Fruit fly (Drosophila melanogaster) whole organism: Measurements from ENCODE around the gene Cubn2.

Source experiments
- CG8478 ChIP-seq: fragments of >200 bp; optimal IDR thresholded peaks from 2 replicates; lab custom pipeline; 2018; ENCODE audit warnings: inconsistent platforms
- Dll ChIP-seq: fragments of >200 bp; optimal IDR thresholded peaks from 2 replicates; lab custom pipeline; 2017
- EcR ChIP-seq, 2 experiments: fragments of >200 bp; optimal IDR thresholded peaks; 2 replicates each; lab custom pipeline; 2017; ENCODE audit warnings: missing biosample characterization in 2 of 2, missing genetic modification characterization in 2 of 2, missing genetic modification reagents in 2 of 2
- pan ChIP-seq: fragments of >200 bp; optimal IDR thresholded peaks from 2 replicates; lab custom pipeline; 2017
- psq ChIP-seq: fragments of >200 bp; optimal IDR thresholded peaks from 2 replicates; lab custom pipeline; 2017
- usp ChIP-seq: fragments of >200 bp; optimal IDR thresholded peaks from 2 replicates; lab custom pipeline; 2017; ENCODE audit warnings: missing biosample characterization, missing genetic modification characterization, mixed read lengths

The Cubn2 gene

DNA sequence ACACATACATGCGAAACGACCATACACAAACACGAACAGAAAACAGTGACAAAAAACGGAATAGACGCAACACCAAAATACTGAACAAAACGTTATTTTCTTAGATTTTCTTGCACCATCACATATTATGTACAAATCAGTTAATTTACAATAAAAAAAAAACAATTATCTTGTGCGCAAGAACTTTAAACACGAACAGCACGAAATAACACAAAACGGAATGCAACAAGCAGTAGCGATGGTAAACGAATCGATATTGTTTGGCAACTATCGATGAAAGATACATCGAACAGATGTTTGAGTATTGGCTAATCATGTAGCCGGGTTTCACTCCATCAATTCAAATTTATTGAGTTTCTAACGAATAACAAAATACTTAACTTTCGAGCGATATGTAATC is 24.8 kb downstream of the Cubn2 start, which contains the start of gene Pi3K68D:
Pi3K68D (minus strand) TSS at position 241 of the 400 bp plus-strand sequence.
- TF ChIP-seq EcR (GFP tag; optimal IDR thresholded peaks at IDR 0.05; lab: Kevin White, UChicago) (no peak), psq (peak; percentile 8)

DNA sequence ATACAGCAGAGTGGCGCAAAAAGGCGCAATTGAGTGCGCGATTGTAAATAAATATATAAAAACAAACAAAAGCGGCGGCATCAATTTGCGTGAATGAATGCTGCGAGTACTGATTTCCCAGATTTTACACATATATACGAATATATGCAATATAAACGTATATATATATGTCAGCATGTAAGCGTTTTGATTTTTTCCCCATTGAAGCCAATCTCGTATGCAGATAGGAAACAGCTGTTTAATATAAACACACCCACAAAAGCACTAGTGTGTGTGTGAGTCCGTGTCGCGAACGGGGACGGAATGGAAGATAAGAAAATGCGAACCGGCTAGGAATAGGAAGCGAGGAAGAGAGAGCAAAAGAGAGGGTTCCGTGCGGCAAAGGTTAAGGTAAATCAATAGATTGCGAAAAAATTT is 25.6 kb downstream of the Cubn2 start:
- peak; percentile 16 for TF ChIP-seq psq
- no peak for TF ChIP-seq EcR (GFP tag; optimal IDR thresholded peaks at IDR 0.05; lab: Kevin White, UChicago)

DNA sequence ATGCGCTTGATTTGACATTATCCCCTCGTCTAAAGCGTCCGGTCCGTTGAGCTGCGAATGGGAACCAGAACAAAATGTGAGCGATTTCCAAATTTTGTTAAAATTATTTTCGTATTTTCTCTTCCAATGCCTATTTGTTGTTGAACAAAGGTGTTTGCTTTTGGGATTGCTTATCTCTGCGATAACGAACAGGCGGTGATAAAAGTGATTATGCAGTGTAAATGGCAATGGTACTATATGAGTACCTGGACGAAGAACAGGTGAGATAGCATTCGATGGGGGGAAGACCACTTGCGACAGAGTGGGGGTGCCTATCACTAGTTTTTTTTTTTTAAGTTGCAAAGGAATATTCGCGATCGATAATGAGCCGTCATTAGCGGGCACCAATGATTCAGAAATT is 26.4 kb downstream of the Cubn2 start:
- TF ChIP-seq CG8478 (no peak), pan (lab: Kevin White, UChicago) (no peak), usp (GFP tag; lab: Kevin White, UChicago) (no peak), EcR (GFP tag; optimal IDR thresholded peaks at IDR 0.05; lab: Kevin White, UChicago) (no peak), Dll (no peak), psq (no peak)

DNA sequence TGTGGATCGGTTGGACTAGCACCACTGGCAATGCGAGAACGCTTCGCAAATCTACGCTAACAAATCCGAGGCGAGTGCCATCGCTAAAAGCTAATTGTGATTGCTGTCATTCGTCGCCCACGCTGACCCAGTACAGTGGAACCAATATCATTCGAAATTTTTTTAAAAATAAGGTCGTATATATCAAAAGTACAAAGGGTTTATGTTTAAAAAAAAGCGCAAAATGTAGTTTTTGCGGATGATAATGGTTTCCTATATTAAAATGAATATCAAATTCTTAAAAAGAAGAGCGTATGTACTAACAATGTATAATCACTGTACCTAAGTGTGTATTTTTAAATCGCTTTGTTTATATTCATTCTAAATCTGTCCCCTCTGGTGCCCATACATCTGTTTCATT is 29.3 kb downstream of the Cubn2 start:
- no peak for TF ChIP-seq pan (lab: Kevin White, UChicago)
- TF ChIP-seq CG8478: no peak
- TF ChIP-seq Dll: no peak
- TF ChIP-seq usp (GFP tag; lab: Kevin White, UChicago): no peak
- no peak for TF ChIP-seq EcR (GFP tag; optimal IDR thresholded peaks at IDR 0.05; lab: Kevin White, UChicago)
- TF ChIP-seq psq: no peak

DNA sequence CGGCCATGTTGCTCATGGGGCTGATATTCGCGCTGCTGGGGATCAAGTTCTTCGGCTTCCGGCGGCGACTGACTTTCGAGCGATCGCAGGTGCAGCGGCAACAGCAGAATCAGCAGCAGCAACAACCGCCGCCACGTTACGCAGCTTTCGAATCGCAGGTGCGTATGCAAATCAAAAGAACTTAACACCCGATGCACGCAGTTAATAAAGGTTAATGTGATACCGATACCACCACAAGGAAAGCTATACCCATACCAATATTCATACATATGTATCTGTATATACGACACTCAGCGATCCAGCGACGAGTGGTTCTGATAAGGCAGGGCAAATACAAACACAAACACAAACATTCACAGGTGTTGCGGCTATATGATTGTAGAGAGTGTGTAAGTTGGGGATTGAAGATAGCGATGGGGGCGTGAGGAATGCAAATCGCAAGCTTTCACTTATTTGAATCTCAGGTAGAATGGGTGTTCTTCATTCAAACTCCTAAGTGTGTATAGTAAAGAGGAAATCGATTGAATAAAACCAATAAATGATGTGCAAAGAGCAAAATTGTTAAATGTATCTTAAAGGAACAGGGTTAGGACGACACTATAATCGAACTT is 37.1 kb downstream of the Cubn2 start:
- TF ChIP-seq pan (lab: Kevin White, UChicago) (no peak), Dll (no peak), usp (GFP tag; lab: Kevin White, UChicago) (no peak), psq (no peak), CG8478 (no peak), EcR (GFP tag; optimal IDR thresholded peaks at IDR 0.05; lab: Kevin White, UChicago) (no peak)

DNA sequence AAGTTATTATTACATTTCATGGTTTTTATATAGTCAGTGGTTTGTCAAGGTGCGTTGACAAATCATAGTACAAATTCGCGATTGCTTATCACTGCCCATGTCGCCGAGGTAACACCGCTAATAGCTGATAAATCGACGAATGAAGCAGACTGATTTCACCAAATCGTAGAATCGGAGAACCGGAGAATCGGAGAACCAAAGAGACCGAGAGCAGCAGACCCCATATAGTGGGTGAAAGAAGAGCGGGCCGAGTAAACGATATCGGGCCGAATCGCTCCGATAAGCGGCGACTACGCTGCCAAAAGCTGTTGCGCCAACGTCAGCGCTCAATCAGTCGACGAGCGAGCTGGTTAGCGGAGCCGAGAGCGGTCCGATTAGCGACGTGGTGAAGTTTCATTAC is 37.8 kb downstream of the Cubn2 start, which contains the start of gene CG14131:
CG14131 (plus strand) TSS at position 343 of the 400 bp plus-strand sequence.
- TF ChIP-seq psq (no peak), CG8478 (no peak)

DNA sequence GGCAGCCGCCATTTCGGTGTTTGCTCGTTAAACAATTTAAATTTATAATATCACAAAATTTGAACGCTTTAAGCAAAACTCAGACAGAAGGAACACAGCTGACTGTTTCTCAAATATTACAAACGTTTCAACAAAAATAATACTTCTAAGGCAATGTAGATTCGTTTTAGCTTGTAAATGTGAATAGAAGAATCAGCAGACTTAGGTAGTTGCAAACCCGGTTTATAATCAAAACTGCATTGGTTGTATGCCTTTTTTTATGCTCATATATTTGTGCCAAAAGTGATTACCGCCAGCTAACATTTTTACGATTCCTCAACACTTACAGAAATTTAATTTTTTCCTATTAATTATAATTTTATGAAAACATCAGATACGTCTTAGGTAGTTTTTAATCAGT is 40.2 kb downstream of the Cubn2 start, which contains the start of gene Tim13:
Tim13 (minus strand) TSS at position 101 of the 400 bp plus-strand sequence.
- TF ChIP-seq usp (GFP tag; lab: Kevin White, UChicago) (no peak), psq (no peak), pan (lab: Kevin White, UChicago) (no peak), CG8478 (no peak), EcR (GFP tag; optimal IDR thresholded peaks at IDR 0.05; lab: Kevin White, UChicago) (no peak), Dll (no peak)

DNA sequence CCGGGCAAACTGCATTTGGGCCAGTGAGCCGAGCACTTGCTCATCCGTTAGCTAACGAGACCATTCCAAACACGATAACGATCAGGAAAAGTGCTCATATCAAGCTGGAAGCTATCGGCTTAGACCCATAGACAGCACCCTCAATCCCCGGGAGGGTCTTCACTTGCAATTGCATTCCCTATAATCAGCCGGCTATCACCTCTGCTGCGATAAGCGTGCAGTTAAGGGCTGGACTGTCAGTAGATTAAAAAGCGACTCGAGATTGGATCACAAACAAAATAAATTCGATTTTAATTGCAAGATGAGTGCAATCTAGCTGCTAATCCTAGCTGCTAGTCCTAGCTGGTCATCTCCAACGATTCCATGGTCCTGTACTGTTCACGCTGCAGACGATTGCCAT is 40.8 kb downstream of the Cubn2 start:
- TF ChIP-seq EcR (GFP tag; optimal IDR thresholded peaks at IDR 0.05; lab: Kevin White, UChicago) (no peak), CG8478 (no peak), pan (lab: Kevin White, UChicago) (no peak), psq (no peak)

DNA sequence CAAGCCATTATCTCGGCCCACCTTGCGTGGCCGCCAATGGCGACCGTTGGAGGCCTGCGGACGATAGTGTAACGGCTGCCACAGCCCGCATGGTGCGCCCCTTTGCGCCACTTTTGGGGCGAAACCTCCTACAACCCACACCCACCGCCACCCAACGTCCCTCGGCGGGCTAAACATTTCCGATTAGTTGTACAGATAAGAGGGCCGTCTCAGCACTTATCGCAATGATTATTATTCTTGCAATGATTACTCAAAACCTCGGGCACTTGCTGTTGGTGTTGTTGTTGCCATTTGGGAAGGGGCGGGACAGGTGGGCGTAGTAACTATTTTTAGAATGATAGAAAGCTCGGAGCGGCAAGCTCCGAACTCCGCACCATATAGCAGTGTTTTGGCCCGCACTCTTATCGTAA is 41.9 kb downstream of the Cubn2 start:
- TF ChIP-seq EcR (GFP tag; optimal IDR thresholded peaks at IDR 0.05; lab: Kevin White, UChicago) (no peak), psq (no peak), Dll (no peak), pan (lab: Kevin White, UChicago) (no peak), usp (GFP tag; lab: Kevin White, UChicago) (no peak), CG8478 (no peak)

DNA sequence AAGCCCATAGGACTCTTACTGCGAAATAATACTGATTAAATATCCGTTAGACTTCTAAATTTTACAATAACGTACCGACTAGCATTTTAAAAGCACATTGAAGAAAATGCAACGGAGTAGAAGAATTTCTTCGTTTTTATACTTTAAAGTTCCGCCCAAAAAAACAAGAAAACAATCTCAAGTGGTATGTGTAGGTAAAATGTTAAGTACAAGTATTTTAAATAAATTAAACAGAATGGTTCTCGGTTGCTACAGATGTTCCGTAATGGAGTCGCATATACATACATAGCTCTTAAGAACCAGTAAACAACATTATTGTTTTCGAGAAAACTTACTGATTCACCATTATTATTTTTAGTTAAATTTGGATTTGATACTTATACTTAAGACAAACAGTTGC is 42.5 kb downstream of the Cubn2 start, which contains the start of gene Muc68D:
Muc68D (minus strand) TSS at position 101 of the 400 bp plus-strand sequence.
- TF ChIP-seq usp (GFP tag; lab: Kevin White, UChicago) (no peak), Dll (no peak), psq (no peak), EcR (GFP tag; optimal IDR thresholded peaks at IDR 0.05; lab: Kevin White, UChicago) (no peak), pan (lab: Kevin White, UChicago) (no peak), CG8478 (no peak)

DNA sequence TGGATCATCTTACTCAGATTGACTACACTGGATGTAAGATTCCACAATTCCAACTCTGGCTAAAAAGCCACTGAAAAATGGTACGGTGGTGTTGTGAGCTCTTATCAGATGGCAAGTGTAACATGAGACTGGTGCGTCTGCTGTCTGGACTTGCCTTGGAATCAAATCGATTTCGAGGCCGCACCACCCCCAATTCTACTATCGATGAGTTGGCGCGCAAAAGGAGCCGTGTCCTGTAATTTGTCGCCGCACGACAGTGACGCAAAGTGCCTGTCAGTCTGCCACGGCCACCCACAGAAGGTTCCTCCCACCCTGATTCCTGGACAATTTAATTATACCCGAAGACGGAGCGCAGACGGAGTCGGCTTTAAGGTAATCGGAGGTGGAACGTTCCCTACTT is 48.0 kb downstream of the Cubn2 start:
- no peak for TF ChIP-seq usp (GFP tag; lab: Kevin White, UChicago)
- no peak for TF ChIP-seq EcR (GFP tag; optimal IDR thresholded peaks at IDR 0.05; lab: Kevin White, UChicago)
- no peak for TF ChIP-seq CG8478
- no peak for TF ChIP-seq pan (lab: Kevin White, UChicago)
- no peak for TF ChIP-seq psq
- TF ChIP-seq Dll: no peak

DNA sequence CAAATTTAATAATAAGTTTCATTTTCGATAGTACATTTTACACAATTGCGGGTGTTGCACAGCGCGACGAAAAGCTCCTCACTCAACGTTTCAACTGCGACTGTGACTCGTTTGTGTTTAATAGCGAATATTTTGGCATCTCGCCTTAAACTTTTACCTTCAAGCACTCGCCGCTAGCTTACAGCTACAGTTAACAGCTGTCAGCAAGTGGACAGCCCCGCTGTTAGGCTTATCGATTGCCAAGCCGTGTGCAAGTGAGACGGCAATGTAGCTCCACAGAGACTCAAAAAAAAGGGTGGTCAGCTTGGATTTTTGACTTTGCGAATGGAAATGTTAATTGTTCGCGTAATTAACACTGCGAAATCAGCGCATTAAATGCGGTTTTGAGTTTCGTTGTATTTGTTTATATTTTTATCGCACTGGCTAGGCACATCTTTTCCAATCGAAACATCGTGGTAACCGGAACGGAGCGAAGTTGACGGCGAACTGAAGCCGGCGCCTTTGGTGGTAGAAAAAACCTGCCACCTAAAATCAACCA is 48.8 kb downstream of the Cubn2 start, which contains the start of gene loaf:
loaf (minus strand) TSS at position 488 of the 538 bp plus-strand sequence.
- TF ChIP-seq EcR (GFP tag; optimal IDR thresholded peaks at IDR 0.05; lab: Kevin White, UChicago) (no peak), pan (lab: Kevin White, UChicago) (no peak), Dll (no peak), usp (GFP tag; lab: Kevin White, UChicago) (no peak), psq (no peak)

DNA sequence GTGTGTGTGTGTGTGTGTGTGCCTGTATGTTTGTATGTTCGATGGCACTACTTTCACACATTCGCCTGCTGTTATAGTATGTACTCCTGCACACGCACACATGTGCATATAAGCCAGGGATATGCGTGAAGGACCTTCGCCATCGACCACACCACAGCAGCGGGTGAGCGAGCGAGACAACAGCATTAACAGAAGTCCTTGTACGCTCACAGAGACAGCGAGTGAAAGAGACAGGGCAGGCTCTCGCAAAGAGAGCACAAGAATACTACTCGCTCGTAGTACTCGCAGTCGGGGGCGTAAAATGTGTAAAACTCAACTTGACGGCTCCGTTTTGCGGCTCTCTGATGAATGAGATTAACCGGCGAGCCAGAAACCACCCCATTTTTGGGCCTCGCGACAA is 49.6 kb downstream of the Cubn2 start:
- TF ChIP-seq EcR (GFP tag; optimal IDR thresholded peaks at IDR 0.05; lab: Kevin White, UChicago) (no peak), CG8478 (no peak), Dll (no peak), psq (no peak), pan (lab: Kevin White, UChicago) (no peak), usp (GFP tag; lab: Kevin White, UChicago) (no peak)
